Worm (Caenorhabditis elegans) whole organism, young adult: Measurements from ENCODE around the gene R02F11.12.
A peak's percentile ranks its signal among the peaks of the same experiment; 100 is the strongest.

Source experiments
- B0336.3 ChIP-seq: fragments of 200-800 bp; sonication (Bioruptor generic); IDR thresholded peaks from 2 replicates; pipeline ENCODE4 v1.3.6; 2022; ENCODE audit warnings: missing genetic modification characterization, missing compliant biosample characterization
- F49E8.2 ChIP-seq: sonication (generic microtip); optimal IDR thresholded peaks from 3 replicates; lab custom pipeline; 2017; ENCODE audit warnings: missing genetic modification characterization, mild to moderate bottlenecking, missing compliant biosample characterization, antibody characterized with exemption, moderate library complexity; ENCODE audit not compliant: insufficient read depth
- F55B11.4 ChIP-seq: sonication (generic microtip); optimal IDR thresholded peaks from 2 replicates; lab custom pipeline; 2016; ENCODE audit warnings: missing compliant biosample characterization, missing genetic modification characterization, borderline replicate concordance; ENCODE audit not compliant: insufficient read depth
- K11D2.4 ChIP-seq: fragments of 200-800 bp; sonication (Bioruptor generic); IDR thresholded peaks from 2 replicates; pipeline ENCODE4 v1.3.6; 2022; ENCODE audit warnings: missing genetic modification reagents, missing genetic modification characterization, missing compliant biosample characterization
- K12H6.12 ChIP-seq: fragments of 200-800 bp; sonication (Bioruptor generic); optimal IDR thresholded peaks from 2 replicates; lab custom pipeline; 2018; ENCODE audit warnings: mild to moderate bottlenecking, missing genetic modification characterization, missing compliant biosample characterization
- ZK185.1 ChIP-seq: sonication (generic microtip); optimal IDR thresholded peaks from 2 replicates; lab custom pipeline; 2016; ENCODE audit warnings: mild to moderate bottlenecking, missing genetic modification characterization, missing compliant biosample characterization; ENCODE audit not compliant: poor library complexity, severe bottlenecking
- aptf-2 ChIP-seq: fragments of 200-800 bp; sonication (Bioruptor generic); conservative IDR thresholded peaks from 2 replicates; pipeline ENCODE4 v1.3.6; 2022; ENCODE audit warnings: missing genetic modification reagents, missing genetic modification characterization, missing compliant biosample characterization
- aptf-3 ChIP-seq: fragments of 200-800 bp; sonication (Bioruptor generic); IDR thresholded peaks from 2 replicates; pipeline ENCODE4 v1.3.6; 2022; ENCODE audit warnings: missing genetic modification characterization, missing compliant biosample characterization
- attf-6 ChIP-seq: fragments of 200-800 bp; sonication (Bioruptor generic); IDR thresholded peaks from 2 replicates; pipeline ENCODE4 v1.3.6; 2022; ENCODE audit warnings: missing genetic modification reagents, missing genetic modification characterization, missing compliant biosample characterization
- cebp-1 ChIP-seq, 2 experiments: fragments of 200-800 bp in 1 of 2; sonication (Bioruptor generic) in 1 of 2; sonication (generic microtip) in 1 of 2; IDR thresholded peaks in 1 of 2; optimal IDR thresholded peaks in 1 of 2; 2 replicates each; pipeline versions ENCODE4 v1.3.6 to Lab custom; 2017 to 2022; ENCODE audit warnings: missing compliant biosample characterization in 2 of 2, missing genetic modification characterization in 2 of 2, mild to moderate bottlenecking in 1 of 2, missing genetic modification reagents in 1 of 2, moderate library complexity in 1 of 2
- ceh-27 ChIP-seq: fragments of 200-800 bp; sonication (Bioruptor generic); optimal IDR thresholded peaks from 2 replicates; lab custom pipeline; 2018; ENCODE audit warnings: mild to moderate bottlenecking, missing genetic modification characterization, moderate library complexity, missing compliant biosample characterization
- ceh-58 ChIP-seq: fragments of 200-800 bp; sonication (Bioruptor generic); IDR thresholded peaks from 2 replicates; pipeline ENCODE4 v1.3.6; 2022; ENCODE audit warnings: missing genetic modification characterization, missing compliant biosample characterization
- ceh-91 ChIP-seq: fragments of 200-800 bp; sonication (Bioruptor generic); IDR thresholded peaks from 2 replicates; pipeline ENCODE4 v1.3.6; 2022; ENCODE audit warnings: missing genetic modification reagents, missing genetic modification characterization, missing compliant biosample characterization
- efl-1 ChIP-seq: fragments of 150-350 bp; optimal IDR thresholded peaks from 2 replicates; lab custom pipeline; 2014; ENCODE audit warnings: missing biosample characterization, missing genetic modification reagents, missing genetic modification characterization
- him-1 ChIP-seq: sonication (generic microtip); optimal IDR thresholded peaks from 2 replicates; lab custom pipeline; 2016; ENCODE audit warnings: missing genotype, missing genetic modification reagents, missing genetic modification characterization, missing compliant biosample characterization
- hlh-12 ChIP-seq: sonication (generic microtip); optimal IDR thresholded peaks from 2 replicates; lab custom pipeline; 2016; ENCODE audit warnings: missing genetic modification characterization, missing compliant biosample characterization
- hmg-1.2 ChIP-seq: fragments of 200-800 bp; sonication (Bioruptor generic); IDR thresholded peaks from 2 replicates; pipeline ENCODE4 v1.3.6; 2022; ENCODE audit warnings: missing genetic modification reagents, missing genetic modification characterization, missing compliant biosample characterization
- let-526 ChIP-seq: fragments of 200-800 bp; sonication (Bioruptor generic); IDR thresholded peaks from 2 replicates; pipeline ENCODE4 v1.3.6; 2022; ENCODE audit warnings: missing genetic modification reagents, missing genetic modification characterization, missing compliant biosample characterization
- lin-26 ChIP-seq: fragments of 200-800 bp; sonication (Bioruptor generic); IDR thresholded peaks from 2 replicates; pipeline ENCODE4 v1.3.6; 2022; ENCODE audit warnings: missing genetic modification reagents, missing genetic modification characterization, missing compliant biosample characterization
- lin-35 ChIP-seq, 3 experiments: fragments of 150-350 bp in 2 of 3; sonication (generic microtip) in 1 of 3; optimal IDR thresholded peaks; 2 replicates each; lab custom pipeline; 2014 to 2018; ENCODE audit warnings: missing biosample characterization in 3 of 3, missing genetic modification characterization in 3 of 3, missing genetic modification reagents in 3 of 3
- lin-40 ChIP-seq: sonication (generic microtip); optimal IDR thresholded peaks from 2 replicates; lab custom pipeline; 2016; ENCODE audit warnings: missing genetic modification characterization, mild to moderate bottlenecking, missing compliant biosample characterization, missing genotype, missing genetic modification reagents
- madf-3 ChIP-seq: fragments of 200-800 bp; sonication (Bioruptor generic); IDR thresholded peaks from 2 replicates; pipeline ENCODE4 v1.3.6; 2022; ENCODE audit warnings: missing genetic modification reagents, missing genetic modification characterization, missing compliant biosample characterization
- nhr-80 ChIP-seq: sonication (generic microtip); optimal IDR thresholded peaks from 2 replicates; lab custom pipeline; 2016; ENCODE audit warnings: missing genetic modification characterization, missing compliant biosample characterization
- pbrm-1 ChIP-seq: fragments of 200-800 bp; sonication (Bioruptor generic); IDR thresholded peaks from 2 replicates; pipeline ENCODE4 v1.3.6; 2022; ENCODE audit warnings: missing genetic modification reagents, missing genetic modification characterization, missing compliant biosample characterization
- rcor-1 ChIP-seq: fragments of 200-800 bp; sonication (Bioruptor generic); IDR thresholded peaks from 2 replicates; pipeline ENCODE4 v1.3.6; 2022; ENCODE audit warnings: missing genetic modification reagents, missing genetic modification characterization, missing compliant biosample characterization
- rpc-1 ChIP-seq, 2 experiments: fragments of 150-350 bp in 1 of 2; sonication (generic microtip) in 1 of 2; optimal IDR thresholded peaks; 2 replicates each; lab custom pipeline; 2014 to 2018; ENCODE audit warnings: missing biosample characterization in 1 of 2, missing genetic modification characterization in 1 of 2, missing genetic modification reagents in 1 of 2, missing genotype in 1 of 2
- sea-2 ChIP-seq: fragments of 200-800 bp; sonication (Bioruptor generic); IDR thresholded peaks from 2 replicates; pipeline ENCODE4 v1.3.6; 2022; ENCODE audit warnings: missing genetic modification characterization, missing compliant biosample characterization
- snpc-1.3 ChIP-seq: sonication (generic microtip); optimal IDR thresholded peaks from 2 replicates; lab custom pipeline; 2017; ENCODE audit warnings: missing genetic modification characterization, mild to moderate bottlenecking, missing compliant biosample characterization, antibody characterized with exemption, moderate library complexity, missing genotype, missing genetic modification reagents; ENCODE audit not compliant: insufficient read depth
- sptf-2 ChIP-seq: fragments of 200-800 bp; sonication (Bioruptor generic); optimal IDR thresholded peaks from 2 replicates; lab custom pipeline; 2018; ENCODE audit warnings: mild to moderate bottlenecking, missing genetic modification characterization, missing compliant biosample characterization
- tbp1 ChIP-seq: fragments of 200-800 bp; sonication (Bioruptor generic); optimal IDR thresholded peaks from 2 replicates; lab custom pipeline; 2018; ENCODE audit warnings: mild to moderate bottlenecking, missing genetic modification characterization, missing compliant biosample characterization
- unc-130 ChIP-seq: sonication (generic microtip); optimal IDR thresholded peaks from 2 replicates; lab custom pipeline; 2016; ENCODE audit warnings: missing genetic modification reagents, missing genetic modification characterization, missing compliant biosample characterization
- xnd-1 ChIP-seq: sonication (generic microtip); optimal IDR thresholded peaks from 2 replicates; lab custom pipeline; 2016; ENCODE audit warnings: missing genotype, missing genetic modification reagents, missing genetic modification characterization, missing compliant biosample characterization
- zfh-2 ChIP-seq: fragments of 200-800 bp; sonication (Bioruptor generic); conservative IDR thresholded peaks from 2 replicates; pipeline ENCODE4 v1.3.6; 2022; ENCODE audit warnings: missing genetic modification reagents, missing genetic modification characterization, missing compliant biosample characterization
- ztf-26 ChIP-seq: sonication (generic microtip); optimal IDR thresholded peaks from 2 replicates; lab custom pipeline; 2017; ENCODE audit warnings: missing genetic modification characterization, missing compliant biosample characterization

The R02F11.12 gene

ce11 chrV:4826710-4827380, 36.4 kb downstream of the R02F11.12 start, which contains the start of the genes hsp-6 and C37H5.5 (continued):
- TF ChIP-seq ceh-27 (GFP tag; lab: Kevin White, UChicago) (peak; percentile 73), K12H6.12 (tag; lab: Kevin White, UChicago) (peak; percentile 22), F55B11.4 (tag; lab: Kevin White, UChicago) (no peak), rpc-1 (optimal IDR thresholded peaks at IDR 0.05; lab: Kevin White, UChicago) (peak; percentile 43), rpc-1 (tag; optimal IDR thresholded peaks at IDR 0.05; lab: Kevin White, UChicago) (no peak), K11D2.4 (peak; percentile 70), tbp1 (GFP tag; lab: Kevin White, UChicago) (peak; percentile 67), snpc-1.3 (tag; lab: Kevin White, UChicago) (peak; percentile 55), let-526 (GFP tag; lab: Robert Waterston, UW) (0 out of 2 replicates have a peak, but pooled peaks have one; percentile 52), lin-26 (peak; percentile 64; the same call in 1 of the 2 replicates), F49E8.2 (tag; lab: Kevin White, UChicago) (peak; percentile 69), attf-6 (GFP tag; lab: Robert Waterston, UW) (no peak), hlh-12 (tag; lab: Kevin White, UChicago) (no peak), ZK185.1 (tag; lab: Kevin White, UChicago) (peak; percentile 54), xnd-1 (peak; percentile 52), B0336.3 (peak; percentile 79), ceh-58 (GFP tag; lab: Robert Waterston, UW) (no peak), hmg-1.2 (GFP tag; lab: Robert Waterston, UW) (peak; percentile 70), lin-40 (tag; lab: Kevin White, UChicago) (peak; percentile 69), unc-130 (GFP tag; lab: Kevin White, UChicago) (no peak), sea-2 (GFP tag; lab: Robert Waterston, UW) (no peak), lin-35 (GFP tag; optimal IDR thresholded peaks at IDR 0.05; lab: Kevin White, UChicago) (peak in 1 of 3 experiments; percentile 42), efl-1 (peak; percentile 45), him-1 (tag; lab: Kevin White, UChicago) (no peak), rcor-1 (GFP tag; lab: Robert Waterston, UW) (peak; percentile 78), nhr-80 (tag; lab: Kevin White, UChicago) (peak; percentile 49), aptf-3 (GFP tag; lab: Robert Waterston, UW) (no peak), pbrm-1 (GFP tag; lab: Robert Waterston, UW) (peak; percentile 85), aptf-2 (GFP tag; lab: Robert Waterston, UW) (no peak), ztf-26 (tag; lab: Kevin White, UChicago) (peak; percentile 38), sptf-2 (GFP tag; lab: Kevin White, UChicago) (no peak), madf-3 (no peak), ceh-91 (GFP tag; lab: Robert Waterston, UW) (peak; percentile 59; the same call in 1 of the 2 replicates), cebp-1 (GFP tag; IDR thresholded peaks at IDR 0.05; lab: Robert Waterston, UW) (peak; percentile 46; the same call in 1 of the 2 replicates), cebp-1 (tag; optimal IDR thresholded peaks at IDR 0.05; lab: Kevin White, UChicago) (peak; percentile 82)
- TF ChIP-seq, all 124 proteins: peak for 52

ce11 chrV:4834277-4834676, 43.8 kb downstream of the R02F11.12 start, which contains the start of gene C37H5.14:
Gene C37H5.14 (minus strand): TSS chrV:4834377.
- TF ChIP-seq zfh-2: peak; percentile 54; the same call in 1 of the 2 replicates
- no peak for TF ChIP-seq efl-1
